Worm (Caenorhabditis elegans) whole organism, L4/young adult: ENCODE data around the gene D1046.2.

Source experiments
- W03F9.2 ChIP-seq: fragments of 150-350 bp; optimal IDR thresholded peaks from 2 replicates; lab custom pipeline; 2014; ENCODE audit warnings: missing biosample characterization, missing genetic modification characterization
- dao-5 ChIP-seq: sonication (generic microtip); optimal IDR thresholded peaks from 2 replicates; lab custom pipeline; 2016; ENCODE audit warnings: missing genotype, missing genetic modification characterization, moderate library complexity, missing compliant biosample characterization
- him-1 ChIP-seq: sonication (generic microtip); optimal IDR thresholded peaks from 2 replicates; lab custom pipeline; 2016; ENCODE audit warnings: missing genotype, missing genetic modification reagents, missing genetic modification characterization, missing compliant biosample characterization

DNA sequence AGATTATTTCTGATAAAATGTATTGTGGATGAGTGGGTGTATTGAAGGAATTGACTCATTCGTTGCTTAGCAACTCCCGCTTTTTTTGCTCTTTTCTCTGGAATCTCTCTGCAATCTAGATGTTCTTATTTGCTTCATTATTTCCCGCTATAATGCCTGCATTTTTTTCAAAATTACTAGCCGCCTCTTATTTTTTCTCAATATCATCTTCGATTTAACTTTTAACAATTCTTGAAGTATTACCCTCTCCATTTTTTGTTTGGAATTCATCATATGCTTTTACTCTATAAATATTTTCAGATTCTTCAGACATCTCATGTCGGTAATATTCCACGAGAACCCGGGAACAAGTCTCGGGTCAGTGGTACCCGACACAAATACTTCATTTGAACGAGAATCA lies 30.3 kb upstream of the D1046.2 start, which contains the start of gene tpra-1:
- no peak for TF ChIP-seq W03F9.2 (tag; lab: Kevin White, UChicago)
- no peak for TF ChIP-seq him-1 (tag; lab: Kevin White, UChicago)
- no peak for TF ChIP-seq dao-5 (tag; lab: Kevin White, UChicago)
